Fruit fly (Drosophila melanogaster) whole organism, adult: ENCODE measurements around the gene CG32669.

Source experiments
- CG11617 ChIP-seq: fragments of 200-800 bp; sonication (Bioruptor generic); optimal IDR thresholded peaks from 2 replicates; lab custom pipeline; 2017; ENCODE audit warnings: mild to moderate bottlenecking, missing biosample characterization, missing genetic modification reagents, missing genetic modification characterization
- CG14711 ChIP-seq: fragments of 200-800 bp; sonication (Bioruptor generic); optimal IDR thresholded peaks from 2 replicates; lab custom pipeline; 2018; ENCODE audit warnings: missing biosample characterization, mild to moderate bottlenecking, missing genetic modification characterization, moderate library complexity
- CG1620 ChIP-seq: fragments of 200-800 bp; sonication (Bioruptor generic); optimal IDR thresholded peaks from 2 replicates; lab custom pipeline; 2016; ENCODE audit warnings: missing biosample characterization, missing genetic modification characterization
- Mnt ChIP-seq: fragments of 200-800 bp; sonication (Bioruptor generic); optimal IDR thresholded peaks from 2 replicates; lab custom pipeline; 2016; ENCODE audit warnings: missing biosample characterization, mild to moderate bottlenecking, missing genetic modification characterization
- cnc ChIP-seq, 2 experiments: fragments of >200 bp; optimal IDR thresholded peaks; 2 replicates each; lab custom pipeline; 2017
- ovo ChIP-seq: fragments of 200-800 bp; sonication (Bioruptor generic); optimal IDR thresholded peaks from 2 replicates; lab custom pipeline; 2016; ENCODE audit warnings: missing biosample characterization, missing genetic modification characterization
- pad ChIP-seq: fragments of 200-800 bp; sonication (Bioruptor generic); optimal IDR thresholded peaks from 3 replicates; lab custom pipeline; 2017; ENCODE audit warnings: missing biosample characterization, missing genetic modification characterization, mild to moderate bottlenecking, moderate library complexity, missing genetic modification reagents
- tj ChIP-seq: fragments of 200-800 bp; sonication (Bioruptor generic); optimal IDR thresholded peaks from 3 replicates; lab custom pipeline; 2017; ENCODE audit warnings: missing biosample characterization, mild to moderate bottlenecking, missing genetic modification characterization, moderate library complexity
- toe ChIP-seq: fragments of 200-800 bp; sonication (Bioruptor generic); optimal IDR thresholded peaks from 2 replicates; lab custom pipeline; 2016; ENCODE audit warnings: missing biosample characterization, missing genetic modification characterization

DNA sequence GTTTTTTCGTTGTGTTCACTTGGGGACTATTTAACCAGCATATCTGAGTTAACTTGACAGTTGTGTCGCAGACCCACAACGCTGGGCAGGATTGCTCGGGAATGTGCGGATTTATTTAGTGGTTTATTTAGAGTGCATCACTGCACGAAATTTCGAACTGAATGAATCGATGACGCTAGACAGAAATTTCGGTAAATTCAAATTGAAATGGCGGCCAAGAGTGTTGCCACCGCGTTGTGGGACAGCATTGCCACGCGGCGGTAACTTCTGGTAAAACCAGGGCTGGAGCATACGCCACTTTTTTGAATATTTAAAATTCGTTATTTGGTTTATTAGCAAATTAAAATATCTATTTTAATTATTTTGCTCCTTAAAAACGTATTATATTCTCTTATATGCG, 9.8 kb upstream of the CG32669 start, which contains the start of gene feo:
- TF ChIP-seq ovo (GFP tag; lab: Kevin White, UChicago) (peak; percentile 35), CG1620 (GFP tag; lab: Kevin White, UChicago) (no peak), cnc (optimal IDR thresholded peaks at IDR 0.05; lab: Kevin White, UChicago) (no peak), toe (GFP tag; lab: Kevin White, UChicago) (no peak), Mnt (GFP tag; lab: Kevin White, UChicago) (peak; percentile 14), pad (GFP tag; lab: Kevin White, UChicago) (no peak), tj (GFP tag; lab: Kevin White, UChicago) (no peak), CG11617 (GFP tag; lab: Kevin White, UChicago) (no peak), CG14711 (tag; lab: Kevin White, UChicago) (peak; percentile 51)
